Worm (Caenorhabditis elegans) whole organism, L2 larva: ENCODE measurements around the gene nspe-6.

Experiments used
- C34F6.9 ChIP-seq: fragments of 150-350 bp; optimal IDR thresholded peaks from 2 replicates; lab custom pipeline; 2014; ENCODE audit warnings: missing biosample characterization, missing genetic modification characterization
- F13H6.1 ChIP-seq: sonication (generic microtip); optimal IDR thresholded peaks from 2 replicates; lab custom pipeline; 2016; ENCODE audit warnings: missing genetic modification characterization, missing compliant biosample characterization
- R02D3.7 ChIP-seq: fragments of 150-350 bp; optimal IDR thresholded peaks from 2 replicates; lab custom pipeline; 2014; ENCODE audit warnings: missing biosample characterization, missing genetic modification characterization
- Y55F3AM.14 ChIP-seq: fragments of 200-800 bp; sonication (Bioruptor generic); optimal IDR thresholded peaks from 2 replicates; lab custom pipeline; 2018; ENCODE audit warnings: mild to moderate bottlenecking, missing genetic modification characterization, missing compliant biosample characterization
- ZK546.5 ChIP-seq: sonication (generic microtip); optimal IDR thresholded peaks from 2 replicates; lab custom pipeline; 2017; ENCODE audit warnings: missing biosample characterization, missing genetic modification characterization
- aly-2 ChIP-seq: fragments of 150-350 bp; optimal IDR thresholded peaks from 2 replicates; lab custom pipeline; 2014; ENCODE audit warnings: missing biosample characterization, missing genetic modification characterization
- ama-1 ChIP-seq: fragments of 150-350 bp; optimal IDR thresholded peaks from 2 replicates; lab custom pipeline; 2018; ENCODE audit warnings: inconsistent platforms
- blmp-1 ChIP-seq: sonication (generic microtip); optimal IDR thresholded peaks from 2 replicates; lab custom pipeline; 2017; ENCODE audit warnings: missing genetic modification characterization, mild to moderate bottlenecking, missing compliant biosample characterization, antibody characterized with exemption, moderate library complexity; ENCODE audit not compliant: insufficient read depth
- ceh-16 ChIP-seq: fragments of 150-350 bp; optimal IDR thresholded peaks from 2 replicates; lab custom pipeline; 2014; ENCODE audit warnings: missing biosample characterization, missing genetic modification characterization
- ceh-82 ChIP-seq: fragments of 150-350 bp; optimal IDR thresholded peaks from 2 replicates; lab custom pipeline; 2014; ENCODE audit warnings: missing biosample characterization, missing genetic modification characterization
- crh-2 ChIP-seq: sonication (generic microtip); optimal IDR thresholded peaks from 2 replicates; lab custom pipeline; 2017; ENCODE audit warnings: missing biosample characterization, missing genetic modification characterization
- dmd-4 ChIP-seq: sonication (generic microtip); optimal IDR thresholded peaks from 2 replicates; lab custom pipeline; 2017; ENCODE audit warnings: missing biosample characterization, missing genetic modification characterization
- egl-27 ChIP-seq: sonication (generic microtip); optimal IDR thresholded peaks from 3 replicates; lab custom pipeline; 2017; ENCODE audit warnings: missing biosample characterization, missing genetic modification reagents, missing genetic modification characterization
- elt-3 ChIP-seq: sonication (generic microtip); optimal IDR thresholded peaks from 2 replicates; lab custom pipeline; 2017; ENCODE audit warnings: missing biosample characterization, missing genetic modification characterization
- fos-1 ChIP-seq: fragments of 150-350 bp; optimal IDR thresholded peaks from 2 replicates; lab custom pipeline; 2014; ENCODE audit warnings: missing biosample characterization, missing genetic modification characterization
- gmeb-1 ChIP-seq: fragments of 150-350 bp; optimal IDR thresholded peaks from 2 replicates; lab custom pipeline; 2014; ENCODE audit warnings: missing biosample characterization, missing genetic modification characterization
- lin-11 ChIP-seq: fragments of 150-350 bp; sonication (generic microtip); optimal IDR thresholded peaks from 2 replicates; lab custom pipeline; 2014; ENCODE audit warnings: missing biosample characterization, missing genetic modification characterization, inconsistent platforms, mixed read lengths
- lin-13 ChIP-seq: fragments of 150-350 bp; optimal IDR thresholded peaks from 2 replicates; lab custom pipeline; 2014; ENCODE audit warnings: missing biosample characterization, missing genetic modification reagents, missing genetic modification characterization
- lin-39 ChIP-seq: fragments of 150-350 bp; optimal IDR thresholded peaks from 2 replicates; lab custom pipeline; 2014; ENCODE audit warnings: missing biosample characterization, missing genetic modification reagents, missing genetic modification characterization
- lsy-2 ChIP-seq, 2 experiments: fragments of 150-350 bp in 1 of 2; sonication (generic microtip) in 1 of 2; optimal IDR thresholded peaks; 2 replicates each; lab custom pipeline; 2014 to 2017; ENCODE audit warnings: missing biosample characterization in 2 of 2, missing genetic modification characterization in 2 of 2
- mab-5 ChIP-seq: fragments of 150-350 bp; optimal IDR thresholded peaks from 2 replicates; lab custom pipeline; 2014; ENCODE audit warnings: missing biosample characterization, missing genetic modification characterization
- mbf-1 ChIP-seq: sonication (generic microtip); optimal IDR thresholded peaks from 2 replicates; lab custom pipeline; 2017; ENCODE audit warnings: missing biosample characterization, missing genetic modification characterization
- mdl-1 ChIP-seq, 2 experiments: fragments of 150-350 bp in 1 of 2; sonication (generic microtip) in 1 of 2; optimal IDR thresholded peaks; 2 replicates each; lab custom pipeline; 2017; ENCODE audit warnings: missing biosample characterization in 2 of 2, missing genetic modification characterization in 2 of 2
- nhr-10 ChIP-seq: sonication (generic microtip); optimal IDR thresholded peaks from 2 replicates; lab custom pipeline; 2017; ENCODE audit warnings: missing biosample characterization, missing genetic modification characterization
- nhr-12 ChIP-seq: fragments of 150-350 bp; optimal IDR thresholded peaks from 2 replicates; lab custom pipeline; 2014; ENCODE audit warnings: missing biosample characterization, missing genetic modification characterization
- nhr-129 ChIP-seq: fragments of 150-350 bp; optimal IDR thresholded peaks from 2 replicates; lab custom pipeline; 2014; ENCODE audit warnings: missing biosample characterization, missing genetic modification characterization
- nhr-21 ChIP-seq: fragments of 150-350 bp; optimal IDR thresholded peaks from 2 replicates; lab custom pipeline; 2014; ENCODE audit warnings: missing biosample characterization, missing genetic modification characterization
- nhr-23 ChIP-seq: fragments of 150-350 bp; optimal IDR thresholded peaks from 2 replicates; lab custom pipeline; 2014; ENCODE audit warnings: missing biosample characterization, missing genetic modification reagents, missing genetic modification characterization
- nhr-237 ChIP-seq: fragments of 150-350 bp; optimal IDR thresholded peaks from 2 replicates; lab custom pipeline; 2014; ENCODE audit warnings: missing biosample characterization, missing genetic modification characterization
- nhr-25 ChIP-seq: fragments of 150-350 bp; sonication (generic microtip); optimal IDR thresholded peaks from 3 replicates; lab custom pipeline; 2014; ENCODE audit warnings: missing biosample characterization, missing genetic modification characterization
- nhr-6 ChIP-seq: fragments of 150-350 bp; optimal IDR thresholded peaks from 2 replicates; lab custom pipeline; 2014; ENCODE audit warnings: missing biosample characterization, missing genetic modification characterization
- nhr-77 ChIP-seq: fragments of 150-350 bp; optimal IDR thresholded peaks from 2 replicates; lab custom pipeline; 2014; ENCODE audit warnings: missing biosample characterization, missing genetic modification characterization
- peb-1 ChIP-seq: fragments of 150-350 bp; optimal IDR thresholded peaks from 2 replicates; lab custom pipeline; 2014; ENCODE audit warnings: missing biosample characterization, missing genetic modification characterization
- sem-4 ChIP-seq: fragments of 150-350 bp; optimal IDR thresholded peaks from 2 replicates; lab custom pipeline; 2014; ENCODE audit warnings: missing biosample characterization, missing genetic modification reagents, missing genetic modification characterization
- skn-1 ChIP-seq: sonication (generic microtip); optimal IDR thresholded peaks from 2 replicates; lab custom pipeline; 2017; ENCODE audit warnings: missing biosample characterization, missing genetic modification characterization
- sma-3 ChIP-seq: sonication (generic microtip); optimal IDR thresholded peaks from 2 replicates; lab custom pipeline; 2016; ENCODE audit warnings: missing genetic modification reagents, missing genetic modification characterization, missing compliant biosample characterization
- sma-9 ChIP-seq, 2 experiments: fragments of 150-350 bp in 1 of 2; sonication (generic microtip) in 1 of 2; optimal IDR thresholded peaks; 2 replicates each; lab custom pipeline; 2014 to 2016; ENCODE audit warnings: missing genetic modification characterization in 2 of 2, mild to moderate bottlenecking in 1 of 2, missing biosample characterization in 1 of 2, missing compliant biosample characterization in 1 of 2, missing genetic modification reagents in 1 of 2, moderate library complexity in 1 of 2
- snpc-4 ChIP-seq: fragments of 150-350 bp; optimal IDR thresholded peaks from 2 replicates; lab custom pipeline; 2014; ENCODE audit warnings: missing biosample characterization, missing genetic modification characterization
- unc-39 ChIP-seq: fragments of 150-350 bp; optimal IDR thresholded peaks from 2 replicates; lab custom pipeline; 2014; ENCODE audit warnings: missing biosample characterization, missing genetic modification characterization
- unc-55 ChIP-seq: fragments of 150-350 bp; sonication (generic microtip); optimal IDR thresholded peaks from 3 replicates; lab custom pipeline; 2014; ENCODE audit warnings: missing biosample characterization, missing genetic modification reagents, missing genetic modification characterization
- unc-62 ChIP-seq: fragments of 150-350 bp; optimal IDR thresholded peaks from 2 replicates; lab custom pipeline; 2014; ENCODE audit warnings: missing biosample characterization, missing genetic modification reagents, missing genetic modification characterization
- zag-1 ChIP-seq: fragments of 150-350 bp; optimal IDR thresholded peaks from 2 replicates; lab custom pipeline; 2014; ENCODE audit warnings: missing biosample characterization, missing genetic modification characterization
- ztf-1 ChIP-seq: fragments of 200-800 bp; sonication (Bioruptor generic); conservative IDR thresholded peaks from 2 replicates; pipeline ENCODE4 v1.3.6; 2022; ENCODE audit warnings: missing genetic modification characterization, missing compliant biosample characterization
- ztf-11 ChIP-seq: sonication (generic microtip); optimal IDR thresholded peaks from 2 replicates; lab custom pipeline; 2017; ENCODE audit warnings: missing biosample characterization, missing genetic modification characterization
- ztf-4 ChIP-seq: fragments of 150-350 bp; optimal IDR thresholded peaks from 2 replicates; lab custom pipeline; 2014; ENCODE audit warnings: missing biosample characterization, missing genetic modification characterization

The nspe-6 gene

ce11 chrII:12626887-12627286 lies 10.9 kb upstream of the nspe-6 start, which contains the start of gene nspe-7:
nspe-7 (plus strand) TSS chrII:12627187.
- TF ChIP-seq nhr-10 (no peak), F13H6.1 (tag; lab: Kevin White, UChicago) (no peak), skn-1 (tag; lab: Kevin White, UChicago) (no peak), ztf-11 (no peak), elt-3 (tag; lab: Kevin White, UChicago) (no peak), fos-1 (tag; lab: Kevin White, UChicago) (no peak), sma-3 (GFP tag; lab: Kevin White, UChicago) (no peak), gmeb-1 (no peak), egl-27 (tag; lab: Kevin White, UChicago) (no peak), peb-1 (tag; lab: Kevin White, UChicago) (no peak), C34F6.9 (tag; lab: Kevin White, UChicago) (no peak), mbf-1 (tag; lab: Kevin White, UChicago) (no peak), R02D3.7 (no peak), blmp-1 (no peak), lin-39 (tag; lab: Kevin White, UChicago) (no peak), dmd-4 (no peak), ceh-16 (tag; lab: Kevin White, UChicago) (no peak), ceh-82 (tag; lab: Kevin White, UChicago) (no peak), nhr-25 (tag; lab: Kevin White, UChicago) (no peak), nhr-237 (no peak)

- TF ChIP-seq sma-9 (GFP tag; optimal IDR thresholded peaks at IDR 0.05; lab: Kevin White, UChicago) (no peak), sma-9 (tag; optimal IDR thresholded peaks at IDR 0.05; lab: Kevin White, UChicago) (no peak), elt-3 (tag; lab: Kevin White, UChicago) (no peak), ama-1 (lab: Kevin White, UChicago) (no peak), mbf-1 (tag; lab: Kevin White, UChicago) (no peak), nhr-6 (no peak), blmp-1 (no peak), Y55F3AM.14 (GFP tag; lab: Kevin White, UChicago) (no peak), sma-3 (GFP tag; lab: Kevin White, UChicago) (no peak), sem-4 (tag; lab: Kevin White, UChicago) (no peak), fos-1 (tag; lab: Kevin White, UChicago) (no peak), nhr-77 (tag; lab: Kevin White, UChicago) (no peak), skn-1 (tag; lab: Kevin White, UChicago) (no peak), lin-11 (tag; lab: Kevin White, UChicago) (no peak), nhr-12 (tag; lab: Kevin White, UChicago) (no peak), nhr-129 (no peak), unc-55 (GFP tag; lab: Kevin White, UChicago) (no peak), ztf-11 (no peak), nhr-237 (no peak)
These were observed 10.2 kb upstream of the nspe-6 start for ce11 chrII:12626120-12626624.

ce11 chrII:12625673-12626072 lies 9.7 kb upstream of the nspe-6 start:
- TF ChIP-seq mbf-1 (tag; lab: Kevin White, UChicago) (no peak), zag-1 (tag; lab: Kevin White, UChicago) (no peak), Y55F3AM.14 (GFP tag; lab: Kevin White, UChicago) (no peak), nhr-25 (tag; lab: Kevin White, UChicago) (peak; percentile 91), ztf-1 (GFP tag; lab: Robert Waterston, UW) (no peak), nhr-10 (no peak), ztf-11 (no peak), mdl-1 (tag; optimal IDR thresholded peaks at IDR 0.05; lab: Kevin White, UChicago) (peak; percentile 52 to 79), snpc-4 (tag; lab: Kevin White, UChicago) (no peak), ztf-4 (tag; lab: Kevin White, UChicago) (no peak), nhr-23 (no peak), nhr-6 (no peak), lin-39 (tag; lab: Kevin White, UChicago) (no peak), nhr-12 (tag; lab: Kevin White, UChicago) (no peak), lsy-2 (tag; optimal IDR thresholded peaks at IDR 0.05; lab: Kevin White, UChicago) (no peak), mab-5 (no peak), sma-3 (GFP tag; lab: Kevin White, UChicago) (peak; percentile 93), nhr-237 (no peak), blmp-1 (peak; percentile 57), R02D3.7 (no peak), sem-4 (tag; lab: Kevin White, UChicago) (no peak), fos-1 (tag; lab: Kevin White, UChicago) (peak; percentile 31), unc-55 (GFP tag; lab: Kevin White, UChicago) (no peak), ceh-82 (tag; lab: Kevin White, UChicago) (no peak), unc-62 (no peak), unc-39 (tag; lab: Kevin White, UChicago) (no peak), skn-1 (tag; lab: Kevin White, UChicago) (no peak), F13H6.1 (tag; lab: Kevin White, UChicago) (no peak), peb-1 (tag; lab: Kevin White, UChicago) (no peak), ama-1 (lab: Kevin White, UChicago) (no peak), ZK546.5 (tag; lab: Kevin White, UChicago) (no peak), nhr-21 (tag; lab: Kevin White, UChicago) (peak; percentile 95), aly-2 (tag; lab: Kevin White, UChicago) (no peak), egl-27 (tag; lab: Kevin White, UChicago) (peak; percentile 68), lin-13 (no peak), elt-3 (tag; lab: Kevin White, UChicago) (no peak), nhr-129 (peak; percentile 64), gmeb-1 (peak; percentile 51), nhr-77 (tag; lab: Kevin White, UChicago) (no peak), crh-2 (peak; percentile 27), dmd-4 (no peak)
